Worm (Caenorhabditis elegans) whole organism, L3 larva: ENCODE measurements around the gene M01F1.8.

Experiments
- aly-2 ChIP-seq: fragments of 150-350 bp; optimal IDR thresholded peaks from 2 replicates; lab custom pipeline; 2014; ENCODE audit warnings: missing biosample characterization, missing genetic modification characterization
- snpc-4 ChIP-seq: fragments of 150-350 bp; optimal IDR thresholded peaks from 2 replicates; lab custom pipeline; 2014; ENCODE audit warnings: missing biosample characterization, missing genetic modification characterization

ce11 chrIII:3540424-3540823 lies 38.1 kb upstream of the M01F1.8 start:
- TF ChIP-seq snpc-4 (peak; percentile 35), aly-2 (tag; lab: Kevin White, UChicago) (no peak)
